Worm (Caenorhabditis elegans): ENCODE measurements around the gene glr-7.

- TF ChIP-seq nhr-237 (tag; optimal IDR thresholded peaks at IDR 0.05) = no peak
- TF ChIP-seq snpc-4 (tag; optimal IDR thresholded peaks at IDR 0.05) = no peak
- no peak for TF ChIP-seq nhr-76 (tag; optimal IDR thresholded peaks at IDR 0.05)
- no peak for TF ChIP-seq hlh-1 (tag; optimal IDR thresholded peaks at IDR 0.05)
- TF ChIP-seq elt-1 (tag; optimal IDR thresholded peaks at IDR 0.05; ENCODE audit: borderline replicate concordance, insufficient read depth) = no peak
- no peak for TF ChIP-seq elt-3 (tag; optimal IDR thresholded peaks at IDR 0.05)
- TF ChIP-seq M03D4.4 (tag; optimal IDR thresholded peaks at IDR 0.05) = no peak
- no peak for TF ChIP-seq lin-13 (tag; optimal IDR thresholded peaks at IDR 0.05)
- no peak for TF ChIP-seq ham-2 (GFP tag; optimal IDR thresholded peaks at IDR 0.05)
- no peak for TF ChIP-seq unc-62 (GFP tag; optimal IDR thresholded peaks at IDR 0.05)
- no peak for TF ChIP-seq pha-4 (tag; optimal IDR thresholded peaks at IDR 0.05)
- TF ChIP-seq mep-1 (tag; optimal IDR thresholded peaks at IDR 0.05) = no peak
Observed at ce11 chrX:2413277-2413676, 6.4 kb downstream of the glr-7 start, which contains the start of gene hlh-15.
